Fruit fly (Drosophila melanogaster): ENCODE measurements around the gene Gr8a.

The Gr8a gene

DNA sequence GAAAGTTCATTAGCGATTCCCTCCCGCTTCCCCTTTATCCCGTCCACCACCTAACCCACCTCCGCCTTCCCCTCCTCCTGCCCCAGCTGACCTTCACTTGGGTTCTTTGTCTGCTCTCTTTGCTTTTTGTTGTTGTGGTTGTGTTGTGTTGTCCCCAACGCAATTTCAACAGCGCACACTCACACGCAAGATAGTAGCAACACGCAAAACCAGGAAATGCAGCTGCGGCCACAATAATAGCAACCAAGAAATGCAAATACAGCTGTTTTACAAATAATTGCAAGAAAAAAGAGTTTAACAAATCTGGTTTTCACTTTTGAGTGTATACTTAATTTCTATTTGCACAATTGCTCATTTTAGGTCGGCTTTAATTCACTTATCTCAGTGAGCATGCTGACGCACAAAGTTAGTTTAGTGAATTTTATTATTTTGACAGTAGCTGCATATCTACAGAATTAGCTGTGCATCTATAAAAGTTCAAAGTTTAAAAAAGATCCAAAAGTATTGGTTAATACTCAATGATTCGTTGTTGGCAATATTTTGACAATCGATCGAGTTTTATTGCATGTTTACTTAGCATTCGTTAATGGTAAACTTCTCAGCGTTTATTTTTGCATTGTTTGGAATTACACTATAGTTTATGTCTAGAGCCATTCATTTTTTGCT lies 24.4 kb downstream of the Gr8a start (continued):
- TF ChIP-seq CG31224 (GFP tag; IDR thresholded peaks at IDR 0.05) (no peak), E2f2 (GFP tag; IDR thresholded peaks at IDR 0.05) (no peak), CG15601 (tag; optimal IDR thresholded peaks at IDR 0.05) (no peak), HmgD (GFP tag; optimal IDR thresholded peaks at IDR 0.05) (no peak), CG1233 (GFP tag; optimal IDR thresholded peaks at IDR 0.05) (peak; percentile 7), Optix (GFP tag; IDR thresholded peaks at IDR 0.05) (peak; percentile 37; the same call in 1 of the 3 replicates), toy (GFP tag; IDR thresholded peaks at IDR 0.05) (no peak), CG3065 (GFP tag; optimal IDR thresholded peaks at IDR 0.05) (no peak), CG2875 (GFP tag; optimal IDR thresholded peaks at IDR 0.05) (no peak), CG2202 (tag; optimal IDR thresholded peaks at IDR 0.05) (no peak), bbx (GFP tag; IDR thresholded peaks at IDR 0.05; ENCODE audit: partially characterized antibody) (no peak), NFAT (GFP tag; IDR thresholded peaks at IDR 0.05) (no peak), lbe (GFP tag; optimal IDR thresholded peaks at IDR 0.05) (peak; percentile 13), cad (GFP tag; optimal IDR thresholded peaks at IDR 0.05) (no peak), fd3F (GFP tag; optimal IDR thresholded peaks at IDR 0.05) (no peak), Dbx (GFP tag; IDR thresholded peaks at IDR 0.05) (no peak), HLH54F (GFP tag; optimal IDR thresholded peaks at IDR 0.05) (no peak), Dip3 (GFP tag; optimal IDR thresholded peaks at IDR 0.05) (no peak), sisA (GFP tag; IDR thresholded peaks at IDR 0.05) (0 out of 2 replicates have a peak, but pooled peaks have one; percentile 26), Opbp (GFP tag; IDR thresholded peaks at IDR 0.05; ENCODE audit: partially characterized antibody) (no peak), Max (GFP tag; optimal IDR thresholded peaks at IDR 0.05) (no peak), fd102C (GFP tag; optimal IDR thresholded peaks at IDR 0.05) (no peak), NfI (GFP tag; optimal IDR thresholded peaks at IDR 0.05) (no peak), maf-S (GFP tag; optimal IDR thresholded peaks at IDR 0.05) (no peak), Atf6 (GFP tag; IDR thresholded peaks at IDR 0.05) (no peak), ab (GFP tag; optimal IDR thresholded peaks at IDR 0.05) (no peak), CG17359 (tag; optimal IDR thresholded peaks at IDR 0.05) (peak; percentile 30), HLH3B (GFP tag; IDR thresholded peaks at IDR 0.05) (no peak), onecut (GFP tag; IDR thresholded peaks at IDR 0.05) (no peak), CG1603 (tag; optimal IDR thresholded peaks at IDR 0.05) (peak; percentile 54), CG5953 (GFP tag; IDR thresholded peaks at IDR 0.05) (no peak), zen (tag; optimal IDR thresholded peaks at IDR 0.05) (no peak), CG15073 (GFP tag; optimal IDR thresholded peaks at IDR 0.05) (no peak), zfh1 (GFP tag; IDR thresholded peaks at IDR 0.05) (peak; percentile 55; the same call in 2 of the 3 replicates), CG11560 (tag; IDR thresholded peaks at IDR 0.05) (no peak), ara (GFP tag; IDR thresholded peaks at IDR 0.05) (no peak), Sry-δ (GFP tag; optimal IDR thresholded peaks at IDR 0.05) (no peak), CG10209 (GFP tag; optimal IDR thresholded peaks at IDR 0.05) (no peak), CG11398 (GFP tag; optimal IDR thresholded peaks at IDR 0.05) (no peak), sqz (GFP tag; optimal IDR thresholded peaks at IDR 0.05) (no peak), Antp (GFP tag; optimal IDR thresholded peaks at IDR 0.05) (peak; percentile 13), stwl (tag; optimal IDR thresholded peaks at IDR 0.05) (no peak), CG34422 (GFP tag; IDR thresholded peaks at IDR 0.05) (no peak), Xbp1 (GFP tag; optimal IDR thresholded peaks at IDR 0.05) (peak; percentile 22), chif (GFP tag; optimal IDR thresholded peaks at IDR 0.05) (peak in 1 of 2 experiments; percentile 4), ems (GFP tag; optimal IDR thresholded peaks at IDR 0.05) (no peak), CG15269 (tag; optimal IDR thresholded peaks at IDR 0.05) (peak; percentile 42), Dad (GFP tag; optimal IDR thresholded peaks at IDR 0.05) (no peak), CG3847 (GFP tag; IDR thresholded peaks at IDR 0.05) (no peak), Chrac-16 (GFP tag; optimal IDR thresholded peaks at IDR 0.05) (no peak), sug (tag; optimal IDR thresholded peaks at IDR 0.05) (peak; percentile 8)

All from whole organism, embryonic.